Fruit fly (Drosophila melanogaster) whole organism, adult: ENCODE measurements around the gene Pex10.
A peak's percentile ranks its signal among the peaks of the same experiment; 100 is the strongest.

Experiments used
- CG11617 ChIP-seq: fragments of 200-800 bp; sonication (Bioruptor generic); optimal IDR thresholded peaks from 2 replicates; lab custom pipeline; 2017; ENCODE audit warnings: mild to moderate bottlenecking, missing biosample characterization, missing genetic modification reagents, missing genetic modification characterization
- CG12768 ChIP-seq: fragments of 200-800 bp; sonication (Bioruptor generic); optimal IDR thresholded peaks from 2 replicates; lab custom pipeline; 2017; ENCODE audit warnings: missing biosample characterization, missing genetic modification characterization, mild to moderate bottlenecking, moderate library complexity, missing genetic modification reagents
- CG14711 ChIP-seq: fragments of 200-800 bp; sonication (Bioruptor generic); optimal IDR thresholded peaks from 2 replicates; lab custom pipeline; 2018; ENCODE audit warnings: missing biosample characterization, mild to moderate bottlenecking, missing genetic modification characterization, moderate library complexity
- CG1620 ChIP-seq: fragments of 200-800 bp; sonication (Bioruptor generic); optimal IDR thresholded peaks from 2 replicates; lab custom pipeline; 2016; ENCODE audit warnings: missing biosample characterization, missing genetic modification characterization
- CG33017 ChIP-seq: fragments of 200-800 bp; sonication (Bioruptor generic); optimal IDR thresholded peaks from 2 replicates; lab custom pipeline; 2018; ENCODE audit warnings: missing biosample characterization, mild to moderate bottlenecking, missing genetic modification characterization, moderate library complexity
- CG5204 ChIP-seq: fragments of 200-800 bp; sonication (Bioruptor generic); optimal IDR thresholded peaks from 2 replicates; lab custom pipeline; 2016; ENCODE audit warnings: missing biosample characterization, missing genetic modification characterization
- CG7045 ChIP-seq: fragments of 200-800 bp; sonication (Bioruptor generic); optimal IDR thresholded peaks from 2 replicates; lab custom pipeline; 2017; ENCODE audit warnings: missing biosample characterization, mild to moderate bottlenecking, missing genetic modification characterization
- CG7101 ChIP-seq: fragments of 200-800 bp; sonication (Bioruptor generic); optimal IDR thresholded peaks from 2 replicates; lab custom pipeline; 2018; ENCODE audit warnings: missing biosample characterization, mild to moderate bottlenecking, missing genetic modification characterization, moderate library complexity
- Clk ChIP-seq: fragments of 200-800 bp; sonication (Bioruptor generic); optimal IDR thresholded peaks from 2 replicates; lab custom pipeline; 2017; ENCODE audit warnings: missing biosample characterization, missing genetic modification characterization
- Crg-1 ChIP-seq: fragments of 200-800 bp; sonication (Bioruptor generic); optimal IDR thresholded peaks from 2 replicates; lab custom pipeline; 2016; ENCODE audit warnings: missing biosample characterization, missing genetic modification characterization
- Hr96 ChIP-seq: fragments of 200-800 bp; sonication (Bioruptor generic); optimal IDR thresholded peaks from 2 replicates; lab custom pipeline; 2016; ENCODE audit warnings: missing biosample characterization, missing genetic modification characterization
- Mnt ChIP-seq: fragments of 200-800 bp; sonication (Bioruptor generic); optimal IDR thresholded peaks from 2 replicates; lab custom pipeline; 2016; ENCODE audit warnings: missing biosample characterization, mild to moderate bottlenecking, missing genetic modification characterization
- bab1 ChIP-seq: fragments of 200-800 bp; sonication (Bioruptor generic); optimal IDR thresholded peaks from 3 replicates; lab custom pipeline; 2019; ENCODE audit warnings: missing biosample characterization, mild to moderate bottlenecking, missing genetic modification characterization, moderate library complexity
- cic ChIP-seq: fragments of 200-800 bp; sonication (Bioruptor generic); optimal IDR thresholded peaks from 2 replicates; lab custom pipeline; 2017; ENCODE audit warnings: missing biosample characterization, mild to moderate bottlenecking, missing genetic modification characterization, moderate library complexity
- cnc ChIP-seq, 2 experiments: fragments of >200 bp; optimal IDR thresholded peaks; 2 replicates each; lab custom pipeline; 2017
- kay ChIP-seq: fragments of 200-800 bp; sonication (Bioruptor generic); peaks from one replicate; lab custom pipeline; 2016; ENCODE audit warnings: missing biosample characterization, missing genetic modification characterization, borderline replicate concordance
- ovo ChIP-seq: fragments of 200-800 bp; sonication (Bioruptor generic); optimal IDR thresholded peaks from 2 replicates; lab custom pipeline; 2016; ENCODE audit warnings: missing biosample characterization, missing genetic modification characterization
- pad ChIP-seq: fragments of 200-800 bp; sonication (Bioruptor generic); optimal IDR thresholded peaks from 3 replicates; lab custom pipeline; 2017; ENCODE audit warnings: missing biosample characterization, missing genetic modification characterization, mild to moderate bottlenecking, moderate library complexity, missing genetic modification reagents
- tj ChIP-seq: fragments of 200-800 bp; sonication (Bioruptor generic); optimal IDR thresholded peaks from 3 replicates; lab custom pipeline; 2017; ENCODE audit warnings: missing biosample characterization, mild to moderate bottlenecking, missing genetic modification characterization, moderate library complexity
- toe ChIP-seq: fragments of 200-800 bp; sonication (Bioruptor generic); optimal IDR thresholded peaks from 2 replicates; lab custom pipeline; 2016; ENCODE audit warnings: missing biosample characterization, missing genetic modification characterization

Gene Pex10

dm6 chr3L:1538314-1538854 is 19.6 kb upstream of the Pex10 start:
- no peak for TF ChIP-seq CG1620
- TF ChIP-seq cic (GFP tag; lab: Kevin White, UChicago) = peak; percentile 7
- TF ChIP-seq cnc (optimal IDR thresholded peaks at IDR 0.05; lab: Kevin White, UChicago) = no peak
- no peak for TF ChIP-seq tj (GFP tag; lab: Kevin White, UChicago)

dm6 chr3L:1545693-1546329 is 12.2 kb upstream of the Pex10 start, which contains the start of the genes CG32313 and Pcyt1:
Gene CG32313 (minus strand): TSS chr3L:1545743.
Gene Pcyt1 (plus strand): TSS chr3L:1546092.
- TF ChIP-seq pad (GFP tag; lab: Kevin White, UChicago) (no peak), Hr96 (GFP tag; lab: Kevin White, UChicago) (peak; percentile 46), CG7101 (tag; lab: Kevin White, UChicago) (peak; percentile 53), CG12768 (GFP tag; lab: Kevin White, UChicago) (peak; percentile 31), kay (GFP tag; lab: Kevin White, UChicago) (no peak), ovo (GFP tag; lab: Kevin White, UChicago) (no peak), cnc (optimal IDR thresholded peaks at IDR 0.05; lab: Kevin White, UChicago) (no peak), bab1 (GFP tag; lab: Kevin White, UChicago) (peak; percentile 82), cic (GFP tag; lab: Kevin White, UChicago) (peak; percentile 64), tj (GFP tag; lab: Kevin White, UChicago) (no peak), CG14711 (tag; lab: Kevin White, UChicago) (peak; percentile 47), CG33017 (peak; percentile 70), Crg-1 (GFP tag; lab: Kevin White, UChicago) (peak; percentile 44), Mnt (GFP tag; lab: Kevin White, UChicago) (peak; percentile 78)

dm6 chr3L:1546349-1547116 is 11.5 kb upstream of the Pex10 start:
- peak; percentile 45 for TF ChIP-seq CG33017
- TF ChIP-seq Crg-1 (GFP tag; lab: Kevin White, UChicago) = peak; percentile 19
- peak in 1 of 2 experiments; percentile 6 for TF ChIP-seq cnc (optimal IDR thresholded peaks at IDR 0.05; lab: Kevin White, UChicago)
- TF ChIP-seq tj (GFP tag; lab: Kevin White, UChicago) = peak; percentile 49
- no peak for TF ChIP-seq kay (GFP tag; lab: Kevin White, UChicago)
- TF ChIP-seq Hr96 (GFP tag; lab: Kevin White, UChicago) = peak; percentile 40
- TF ChIP-seq Mnt (GFP tag; lab: Kevin White, UChicago) = peak; percentile 32
- peak; percentile 48 for TF ChIP-seq CG7101 (tag; lab: Kevin White, UChicago)
- peak; percentile 42 for TF ChIP-seq CG11617 (GFP tag; lab: Kevin White, UChicago)
- no peak for TF ChIP-seq Clk (GFP tag; lab: Kevin White, UChicago)
- peak; percentile 92 for TF ChIP-seq pad (GFP tag; lab: Kevin White, UChicago)
- TF ChIP-seq CG14711 (tag; lab: Kevin White, UChicago) = peak; percentile 66
- TF ChIP-seq toe (GFP tag; lab: Kevin White, UChicago) = no peak
- TF ChIP-seq CG5204 (GFP tag; lab: Kevin White, UChicago) = no peak
- TF ChIP-seq ovo (GFP tag; lab: Kevin White, UChicago) = peak; percentile 70
- peak; percentile 92 for TF ChIP-seq CG12768 (GFP tag; lab: Kevin White, UChicago)
- TF ChIP-seq cic (GFP tag; lab: Kevin White, UChicago) = peak; percentile 47
- peak; percentile 91 for TF ChIP-seq bab1 (GFP tag; lab: Kevin White, UChicago)
- TF ChIP-seq CG1620 = peak; percentile 56
- TF ChIP-seq CG7045 (GFP tag; lab: Kevin White, UChicago) = peak; percentile 88

- no peak for TF ChIP-seq cic (GFP tag; lab: Kevin White, UChicago)
- no peak for TF ChIP-seq Mnt (GFP tag; lab: Kevin White, UChicago)
- TF ChIP-seq Crg-1 (GFP tag; lab: Kevin White, UChicago) = no peak
- TF ChIP-seq CG7101 (tag; lab: Kevin White, UChicago) = no peak
- TF ChIP-seq CG1620 = no peak
- TF ChIP-seq ovo (GFP tag; lab: Kevin White, UChicago) = no peak
- no peak for TF ChIP-seq CG12768 (GFP tag; lab: Kevin White, UChicago)
- TF ChIP-seq Clk (GFP tag; lab: Kevin White, UChicago) = no peak
- TF ChIP-seq kay (GFP tag; lab: Kevin White, UChicago) = no peak
- no peak for TF ChIP-seq cnc (optimal IDR thresholded peaks at IDR 0.05; lab: Kevin White, UChicago)
- no peak for TF ChIP-seq CG33017
These were observed 10.9 kb upstream of the Pex10 start for dm6 chr3L:1547117-1547507.

dm6 chr3L:1548345-1548970 is 9.6 kb upstream of the Pex10 start:
- TF ChIP-seq Hr96 (GFP tag; lab: Kevin White, UChicago) = peak; percentile 63
- peak; percentile 78 for TF ChIP-seq toe (GFP tag; lab: Kevin White, UChicago)
- peak; percentile 31 for TF ChIP-seq Mnt (GFP tag; lab: Kevin White, UChicago)
- TF ChIP-seq pad (GFP tag; lab: Kevin White, UChicago) = peak; percentile 55
- TF ChIP-seq CG7101 (tag; lab: Kevin White, UChicago) = peak; percentile 75
- no peak for TF ChIP-seq CG1620
- TF ChIP-seq CG14711 (tag; lab: Kevin White, UChicago) = peak; percentile 50
- peak; percentile 47 for TF ChIP-seq tj (GFP tag; lab: Kevin White, UChicago)
- no peak for TF ChIP-seq cnc (optimal IDR thresholded peaks at IDR 0.05; lab: Kevin White, UChicago)
- TF ChIP-seq kay (GFP tag; lab: Kevin White, UChicago) = peak; percentile 97
- TF ChIP-seq CG5204 (GFP tag; lab: Kevin White, UChicago) = peak; percentile 82
- peak; percentile 17 for TF ChIP-seq Crg-1 (GFP tag; lab: Kevin White, UChicago)
- no peak for TF ChIP-seq Clk (GFP tag; lab: Kevin White, UChicago)
- TF ChIP-seq CG12768 (GFP tag; lab: Kevin White, UChicago) = peak; percentile 92
- peak; percentile 80 for TF ChIP-seq CG11617 (GFP tag; lab: Kevin White, UChicago)
- TF ChIP-seq CG7045 (GFP tag; lab: Kevin White, UChicago) = peak; percentile 76
- peak; percentile 70 for TF ChIP-seq bab1 (GFP tag; lab: Kevin White, UChicago)
- TF ChIP-seq ovo (GFP tag; lab: Kevin White, UChicago) = peak; percentile 6
- TF ChIP-seq cic (GFP tag; lab: Kevin White, UChicago) = peak; percentile 94
- peak; percentile 82 for TF ChIP-seq CG33017
